Fruit fly (Drosophila melanogaster) whole organism, adult: ENCODE data around the gene Daxx.

Experiments
- CG11617 ChIP-seq: fragments of 200-800 bp; sonication (Bioruptor generic); optimal IDR thresholded peaks from 2 replicates; lab custom pipeline; 2017; ENCODE audit warnings: mild to moderate bottlenecking, missing biosample characterization, missing genetic modification reagents, missing genetic modification characterization
- CG12768 ChIP-seq: fragments of 200-800 bp; sonication (Bioruptor generic); optimal IDR thresholded peaks from 2 replicates; lab custom pipeline; 2017; ENCODE audit warnings: missing biosample characterization, missing genetic modification characterization, mild to moderate bottlenecking, moderate library complexity, missing genetic modification reagents
- CG14711 ChIP-seq: fragments of 200-800 bp; sonication (Bioruptor generic); optimal IDR thresholded peaks from 2 replicates; lab custom pipeline; 2018; ENCODE audit warnings: missing biosample characterization, mild to moderate bottlenecking, missing genetic modification characterization, moderate library complexity
- CG1620 ChIP-seq: fragments of 200-800 bp; sonication (Bioruptor generic); optimal IDR thresholded peaks from 2 replicates; lab custom pipeline; 2016; ENCODE audit warnings: missing biosample characterization, missing genetic modification characterization
- CG33017 ChIP-seq: fragments of 200-800 bp; sonication (Bioruptor generic); optimal IDR thresholded peaks from 2 replicates; lab custom pipeline; 2018; ENCODE audit warnings: missing biosample characterization, mild to moderate bottlenecking, missing genetic modification characterization, moderate library complexity
- CG5204 ChIP-seq: fragments of 200-800 bp; sonication (Bioruptor generic); optimal IDR thresholded peaks from 2 replicates; lab custom pipeline; 2016; ENCODE audit warnings: missing biosample characterization, missing genetic modification characterization
- CG7045 ChIP-seq: fragments of 200-800 bp; sonication (Bioruptor generic); optimal IDR thresholded peaks from 2 replicates; lab custom pipeline; 2017; ENCODE audit warnings: missing biosample characterization, mild to moderate bottlenecking, missing genetic modification characterization
- CG7101 ChIP-seq: fragments of 200-800 bp; sonication (Bioruptor generic); optimal IDR thresholded peaks from 2 replicates; lab custom pipeline; 2018; ENCODE audit warnings: missing biosample characterization, mild to moderate bottlenecking, missing genetic modification characterization, moderate library complexity
- Clk ChIP-seq: fragments of 200-800 bp; sonication (Bioruptor generic); optimal IDR thresholded peaks from 2 replicates; lab custom pipeline; 2017; ENCODE audit warnings: missing biosample characterization, missing genetic modification characterization
- Crg-1 ChIP-seq: fragments of 200-800 bp; sonication (Bioruptor generic); optimal IDR thresholded peaks from 2 replicates; lab custom pipeline; 2016; ENCODE audit warnings: missing biosample characterization, missing genetic modification characterization
- Hr96 ChIP-seq: fragments of 200-800 bp; sonication (Bioruptor generic); optimal IDR thresholded peaks from 2 replicates; lab custom pipeline; 2016; ENCODE audit warnings: missing biosample characterization, missing genetic modification characterization
- Mnt ChIP-seq: fragments of 200-800 bp; sonication (Bioruptor generic); optimal IDR thresholded peaks from 2 replicates; lab custom pipeline; 2016; ENCODE audit warnings: missing biosample characterization, mild to moderate bottlenecking, missing genetic modification characterization
- bab1 ChIP-seq: fragments of 200-800 bp; sonication (Bioruptor generic); optimal IDR thresholded peaks from 3 replicates; lab custom pipeline; 2019; ENCODE audit warnings: missing biosample characterization, mild to moderate bottlenecking, missing genetic modification characterization, moderate library complexity
- cic ChIP-seq: fragments of 200-800 bp; sonication (Bioruptor generic); optimal IDR thresholded peaks from 2 replicates; lab custom pipeline; 2017; ENCODE audit warnings: missing biosample characterization, mild to moderate bottlenecking, missing genetic modification characterization, moderate library complexity
- cnc ChIP-seq, 2 experiments: fragments of >200 bp; optimal IDR thresholded peaks; 2 replicates each; lab custom pipeline; 2017
- kay ChIP-seq: fragments of 200-800 bp; sonication (Bioruptor generic); peaks from one replicate; lab custom pipeline; 2016; ENCODE audit warnings: missing biosample characterization, missing genetic modification characterization, borderline replicate concordance
- ovo ChIP-seq: fragments of 200-800 bp; sonication (Bioruptor generic); optimal IDR thresholded peaks from 2 replicates; lab custom pipeline; 2016; ENCODE audit warnings: missing biosample characterization, missing genetic modification characterization
- pad ChIP-seq: fragments of 200-800 bp; sonication (Bioruptor generic); optimal IDR thresholded peaks from 3 replicates; lab custom pipeline; 2017; ENCODE audit warnings: missing biosample characterization, missing genetic modification characterization, mild to moderate bottlenecking, moderate library complexity, missing genetic modification reagents
- tj ChIP-seq: fragments of 200-800 bp; sonication (Bioruptor generic); optimal IDR thresholded peaks from 3 replicates; lab custom pipeline; 2017; ENCODE audit warnings: missing biosample characterization, mild to moderate bottlenecking, missing genetic modification characterization, moderate library complexity
- toe ChIP-seq: fragments of 200-800 bp; sonication (Bioruptor generic); optimal IDR thresholded peaks from 2 replicates; lab custom pipeline; 2016; ENCODE audit warnings: missing biosample characterization, missing genetic modification characterization

Gene Daxx

dm6 chr2L:6481310-6481738 is 595 bp downstream of the Daxx start:
- TF ChIP-seq toe (GFP tag; lab: Kevin White, UChicago) (peak; percentile 27), Clk (GFP tag; lab: Kevin White, UChicago) (no peak), pad (GFP tag; lab: Kevin White, UChicago) (peak; percentile 77), cic (GFP tag; lab: Kevin White, UChicago) (peak; percentile 93), Mnt (GFP tag; lab: Kevin White, UChicago) (peak; percentile 85), ovo (GFP tag; lab: Kevin White, UChicago) (peak; percentile 10), tj (GFP tag; lab: Kevin White, UChicago) (peak; percentile 79), CG1620 (GFP tag; lab: Kevin White, UChicago) (no peak), CG11617 (peak; percentile 5)

dm6 chr2L:6488676-6489140 is 8.0 kb downstream of the Daxx start, which contains the start of the genes KFase and epsilonCOP:
Gene KFase (minus strand): TSS chr2L:6488756.
Gene epsilonCOP (plus strand): TSS chr2L:6489090.
- TF ChIP-seq Clk (GFP tag; lab: Kevin White, UChicago) (no peak), Mnt (GFP tag; lab: Kevin White, UChicago) (peak; percentile 59), CG12768 (peak; percentile 34), kay (GFP tag; lab: Kevin White, UChicago) (no peak), cnc (optimal IDR thresholded peaks at IDR 0.05; lab: Kevin White, UChicago) (no peak), CG1620 (GFP tag; lab: Kevin White, UChicago) (peak; percentile 71), bab1 (peak; percentile 35), tj (GFP tag; lab: Kevin White, UChicago) (peak; percentile 92), Crg-1 (peak; percentile 81), CG33017 (tag; lab: Kevin White, UChicago) (peak; percentile 57), CG7045 (GFP tag; lab: Kevin White, UChicago) (peak; percentile 63), CG11617 (peak; percentile 74), pad (GFP tag; lab: Kevin White, UChicago) (peak; percentile 55), ovo (GFP tag; lab: Kevin White, UChicago) (peak; percentile 88), CG5204 (GFP tag; lab: Kevin White, UChicago) (no peak), Hr96 (GFP tag; lab: Kevin White, UChicago) (no peak), CG7101 (tag; lab: Kevin White, UChicago) (peak; percentile 68), toe (GFP tag; lab: Kevin White, UChicago) (no peak), CG14711 (tag; lab: Kevin White, UChicago) (peak; percentile 61), cic (GFP tag; lab: Kevin White, UChicago) (peak; percentile 36)

DNA sequence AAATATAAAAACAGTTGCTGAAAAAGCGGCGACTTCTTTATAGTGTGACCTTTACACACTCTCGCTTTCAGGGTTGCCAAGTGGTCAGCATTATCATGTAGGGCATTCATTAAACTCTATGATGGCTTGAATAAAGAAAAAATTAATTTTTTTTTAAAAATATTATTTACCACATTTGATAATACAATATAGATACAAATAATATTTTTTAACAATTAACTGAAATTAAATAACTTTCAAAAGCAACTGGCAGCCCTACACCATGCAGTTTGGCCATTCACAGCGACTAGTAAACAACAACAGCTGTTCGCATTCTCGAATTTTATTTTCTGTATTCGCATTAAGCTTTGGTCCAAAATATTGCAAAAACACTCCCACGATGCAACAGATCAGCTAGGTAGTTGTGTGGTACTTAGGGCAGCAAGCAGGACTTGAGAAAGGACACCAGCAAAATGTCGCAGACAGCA is 10.1 kb downstream of the Daxx start, which contains the start of the genes Phf5a and CG31638:
TSS of gene Phf5a (minus strand) at position 61 of the 467 bp plus-strand sequence.
TSS of gene CG31638 (plus strand) at position 279 of the 467 bp plus-strand sequence.
- TF ChIP-seq Clk (GFP tag; lab: Kevin White, UChicago) (peak; percentile 86), cnc (optimal IDR thresholded peaks at IDR 0.05; lab: Kevin White, UChicago) (no peak), bab1 (peak; percentile 66), Crg-1 (peak; percentile 92), CG7045 (GFP tag; lab: Kevin White, UChicago) (peak; percentile 62), CG12768 (peak; percentile 97), pad (GFP tag; lab: Kevin White, UChicago) (peak; percentile 84), ovo (GFP tag; lab: Kevin White, UChicago) (peak; percentile 85), CG11617 (peak; percentile 88), CG5204 (GFP tag; lab: Kevin White, UChicago) (no peak), kay (GFP tag; lab: Kevin White, UChicago) (no peak), Hr96 (GFP tag; lab: Kevin White, UChicago) (no peak), Mnt (GFP tag; lab: Kevin White, UChicago) (peak; percentile 88), CG33017 (tag; lab: Kevin White, UChicago) (peak; percentile 95), CG1620 (GFP tag; lab: Kevin White, UChicago) (peak; percentile 27), tj (GFP tag; lab: Kevin White, UChicago) (peak; percentile 84), CG7101 (tag; lab: Kevin White, UChicago) (peak; percentile 97), cic (GFP tag; lab: Kevin White, UChicago) (peak; percentile 29), CG14711 (tag; lab: Kevin White, UChicago) (peak; percentile 100)

- no peak for TF ChIP-seq Clk (GFP tag; lab: Kevin White, UChicago)
- peak; percentile 79 for TF ChIP-seq CG33017 (tag; lab: Kevin White, UChicago)
- no peak for TF ChIP-seq toe (GFP tag; lab: Kevin White, UChicago)
- TF ChIP-seq kay (GFP tag; lab: Kevin White, UChicago), result no peak
- TF ChIP-seq Hr96 (GFP tag; lab: Kevin White, UChicago), result no peak
- no peak for TF ChIP-seq CG1620 (GFP tag; lab: Kevin White, UChicago)
- no peak for TF ChIP-seq ovo (GFP tag; lab: Kevin White, UChicago)
- TF ChIP-seq CG7101 (tag; lab: Kevin White, UChicago), result peak; percentile 69
- TF ChIP-seq Crg-1, result peak; percentile 44
- TF ChIP-seq pad (GFP tag; lab: Kevin White, UChicago), result peak; percentile 9
- peak; percentile 48 for TF ChIP-seq CG11617
- peak; percentile 87 for TF ChIP-seq CG12768
- TF ChIP-seq bab1, result peak; percentile 68
- TF ChIP-seq CG7045 (GFP tag; lab: Kevin White, UChicago), result peak; percentile 24
- TF ChIP-seq Mnt (GFP tag; lab: Kevin White, UChicago), result peak; percentile 48
- TF ChIP-seq tj (GFP tag; lab: Kevin White, UChicago), result peak; percentile 36
- no peak for TF ChIP-seq cnc (optimal IDR thresholded peaks at IDR 0.05; lab: Kevin White, UChicago)
- no peak for TF ChIP-seq CG5204 (GFP tag; lab: Kevin White, UChicago)
- no peak for TF ChIP-seq CG14711 (tag; lab: Kevin White, UChicago)
- TF ChIP-seq cic (GFP tag; lab: Kevin White, UChicago), result peak; percentile 93
These were observed 13.7 kb downstream of the Daxx start, which contains the start of gene CG9547 for dm6 chr2L:6494405-6494816. Gene CG9547 (minus strand): TSS chr2L:6494532.

DNA sequence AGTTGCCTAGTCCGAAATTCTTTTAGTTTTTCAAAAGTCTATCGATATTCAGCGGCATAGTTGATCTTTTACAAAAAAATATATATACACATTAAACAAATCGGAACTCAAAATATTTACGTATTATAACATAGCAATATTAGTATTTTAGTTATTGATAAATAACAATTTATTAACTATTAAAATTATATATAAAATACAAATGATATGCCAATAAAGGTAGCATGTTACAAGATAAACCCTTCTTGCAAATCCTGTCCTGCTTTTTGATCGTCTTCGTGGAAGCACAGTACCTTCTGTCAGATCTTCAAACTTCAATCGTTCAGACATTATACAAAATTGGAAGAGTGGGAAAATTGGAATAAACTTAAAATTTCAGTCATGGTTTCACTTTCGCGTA is 16.0 kb downstream of the Daxx start, which contains the start of gene CG9550:
TSS of gene CG9550 (plus strand) at position 301 of the 400 bp plus-strand sequence.
- TF ChIP-seq kay (GFP tag; lab: Kevin White, UChicago) (no peak), Clk (GFP tag; lab: Kevin White, UChicago) (no peak), bab1 (no peak), Crg-1 (no peak), ovo (GFP tag; lab: Kevin White, UChicago) (no peak), tj (GFP tag; lab: Kevin White, UChicago) (no peak), CG12768 (no peak), CG7101 (tag; lab: Kevin White, UChicago) (no peak), Mnt (GFP tag; lab: Kevin White, UChicago) (no peak)
